Fruit fly (Drosophila melanogaster) whole organism, embryonic: Measurements from ENCODE around the gene CG18661.
A peak's percentile ranks its signal among the peaks of the same experiment; 100 is the strongest.

Source experiments
- Aef1 ChIP-seq: fragments of 200-800 bp; sonication (Bioruptor generic); IDR thresholded peaks from 3 replicates; pipeline ENCODE4 v1.3.6; 2022; ENCODE audit warnings: missing biosample characterization, missing genetic modification characterization
- BtbVII ChIP-seq: fragments of 200-800 bp; sonication (Bioruptor generic); optimal IDR thresholded peaks from 3 replicates; lab custom pipeline; 2017; ENCODE audit warnings: missing biosample characterization, mild to moderate bottlenecking, missing genetic modification characterization
- Bteb2 ChIP-seq: fragments of 200-800 bp; sonication (Bioruptor generic); optimal IDR thresholded peaks from 2 replicates; lab custom pipeline; 2016; ENCODE audit warnings: missing biosample characterization, missing genetic modification characterization
- CG1024 ChIP-seq: fragments of 200-800 bp; sonication (Bioruptor generic); IDR thresholded peaks from 2 replicates; pipeline ENCODE4 v1.3.6; 2022; ENCODE audit warnings: missing biosample characterization, missing genetic modification characterization
- CG11456 ChIP-seq: fragments of 200-800 bp; sonication (Bioruptor generic); IDR thresholded peaks from 3 replicates; pipeline ENCODE4 v1.3.6; 2022; ENCODE audit warnings: missing biosample characterization, missing genetic modification characterization
- CG12391 ChIP-seq: fragments of 200-800 bp; sonication (Bioruptor generic); optimal IDR thresholded peaks from 3 replicates; lab custom pipeline; 2018; ENCODE audit warnings: missing biosample characterization, mild to moderate bottlenecking, missing genetic modification characterization, moderate library complexity
- CG14441 ChIP-seq: fragments of 200-800 bp; sonication (Bioruptor generic); IDR thresholded peaks from 2 replicates; pipeline ENCODE4 v1.3.6; 2022; ENCODE audit warnings: missing biosample characterization, missing genetic modification characterization
- CG15011 ChIP-seq: fragments of 200-800 bp; sonication (Bioruptor generic); optimal IDR thresholded peaks from 3 replicates; lab custom pipeline; 2018; ENCODE audit warnings: missing biosample characterization, mild to moderate bottlenecking, missing genetic modification characterization
- CG15601 ChIP-seq: fragments of 200-800 bp; sonication (Bioruptor generic); optimal IDR thresholded peaks from 3 replicates; lab custom pipeline; 2019; ENCODE audit warnings: missing biosample characterization, mild to moderate bottlenecking, missing genetic modification characterization, moderate library complexity
- CG17328 ChIP-seq: fragments of 200-800 bp; sonication (Bioruptor generic); IDR thresholded peaks from 2 replicates; pipeline ENCODE4 v1.3.6; 2022; ENCODE audit warnings: missing biosample characterization, missing genetic modification characterization
- CG17802 ChIP-seq: fragments of 200-800 bp; sonication (Bioruptor generic); optimal IDR thresholded peaks from 2 replicates; lab custom pipeline; 2018; ENCODE audit warnings: missing biosample characterization, mild to moderate bottlenecking, missing genetic modification characterization, moderate library complexity
- CG2120 ChIP-seq: fragments of 200-800 bp; sonication (Bioruptor generic); optimal IDR thresholded peaks from 3 replicates; lab custom pipeline; 2016; ENCODE audit warnings: missing biosample characterization, missing genetic modification characterization
- CG30020 ChIP-seq: fragments of 200-800 bp; optimal IDR thresholded peaks from 2 replicates; lab custom pipeline; 2019; ENCODE audit warnings: missing biosample characterization, mild to moderate bottlenecking, missing genetic modification characterization, moderate library complexity
- CG32767 ChIP-seq: fragments of 200-800 bp; sonication (Bioruptor generic); IDR thresholded peaks from 2 replicates; pipeline ENCODE4 v1.3.6; 2022; ENCODE audit warnings: missing biosample characterization, missing genetic modification characterization
- CG34376 ChIP-seq: fragments of 200-800 bp; sonication (Bioruptor generic); optimal IDR thresholded peaks from 2 replicates; lab custom pipeline; 2018; ENCODE audit warnings: missing biosample characterization, mild to moderate bottlenecking, missing genetic modification characterization
- CG4404 ChIP-seq: fragments of 200-800 bp; sonication (Bioruptor generic); IDR thresholded peaks from 2 replicates; pipeline ENCODE4 v1.3.6; 2022; ENCODE audit warnings: missing biosample characterization, missing genetic modification characterization
- CG4730 ChIP-seq: fragments of 200-800 bp; sonication (Bioruptor generic); IDR thresholded peaks from 2 replicates; pipeline ENCODE4 v1.3.6; 2022; ENCODE audit warnings: missing biosample characterization, missing genetic modification characterization
- CG7556 ChIP-seq: fragments of 200-800 bp; sonication (Bioruptor generic); optimal IDR thresholded peaks from 2 replicates; lab custom pipeline; 2017; ENCODE audit warnings: missing biosample characterization, mild to moderate bottlenecking, missing genetic modification characterization
- CG7963 ChIP-seq: fragments of 200-800 bp; sonication (Bioruptor generic); IDR thresholded peaks from 3 replicates; pipeline ENCODE4 v1.3.6; 2022; ENCODE audit warnings: missing biosample characterization, missing genetic modification characterization; ENCODE audit not compliant: partially characterized antibody
- CG9727 ChIP-seq: fragments of 200-800 bp; sonication (Bioruptor generic); optimal IDR thresholded peaks from 3 replicates; lab custom pipeline; 2017; ENCODE audit warnings: missing biosample characterization, mild to moderate bottlenecking, missing genetic modification characterization
- CoRest ChIP-seq: fragments of 200-800 bp; sonication (Bioruptor generic); optimal IDR thresholded peaks from 3 replicates; lab custom pipeline; 2018; ENCODE audit warnings: missing biosample characterization, mild to moderate bottlenecking, missing genetic modification characterization, moderate library complexity
- Dek ChIP-seq: fragments of 200-800 bp; sonication (Bioruptor generic); optimal IDR thresholded peaks from 3 replicates; lab custom pipeline; 2019; ENCODE audit warnings: missing biosample characterization, mild to moderate bottlenecking, missing genetic modification characterization, moderate library complexity
- Dll ChIP-seq: fragments of 200-800 bp; sonication (Bioruptor generic); IDR thresholded peaks from 4 replicates; pipeline ENCODE4 v1.3.6; 2022; ENCODE audit warnings: missing biosample characterization, missing genetic modification characterization; ENCODE audit not compliant: partially characterized antibody
- Drgx ChIP-seq: fragments of 200-800 bp; sonication (Bioruptor generic); IDR thresholded peaks from 2 replicates; pipeline ENCODE4 v1.3.6; 2022; ENCODE audit warnings: missing biosample characterization, missing genetic modification characterization
- HHEX ChIP-seq: fragments of 200-800 bp; sonication (Bioruptor generic); optimal IDR thresholded peaks from 3 replicates; lab custom pipeline; 2017; ENCODE audit warnings: missing biosample characterization, mild to moderate bottlenecking, missing genetic modification characterization, missing genetic modification reagents
- Hand ChIP-seq: fragments of 200-800 bp; sonication (Bioruptor generic); optimal IDR thresholded peaks from 2 replicates; lab custom pipeline; 2017; ENCODE audit warnings: mild to moderate bottlenecking, missing biosample characterization, missing genetic modification reagents, missing genetic modification characterization
- HmgD ChIP-seq: fragments of 200-800 bp; sonication (Bioruptor generic); optimal IDR thresholded peaks from 3 replicates; lab custom pipeline; 2016; ENCODE audit warnings: missing biosample characterization, missing genetic modification characterization
- Lhr ChIP-seq: fragments of 200-800 bp; sonication (Bioruptor generic); optimal IDR thresholded peaks from 3 replicates; lab custom pipeline; 2017; ENCODE audit warnings: mild to moderate bottlenecking, missing biosample characterization, missing genetic modification reagents, missing genetic modification characterization
- Mad ChIP-seq: fragments of 200-800 bp; sonication (Bioruptor generic); optimal IDR thresholded peaks from 2 replicates; lab custom pipeline; 2016; ENCODE audit warnings: missing biosample characterization, missing genetic modification characterization
- Meics ChIP-seq: fragments of 200-800 bp; sonication (Bioruptor generic); optimal IDR thresholded peaks from 2 replicates; lab custom pipeline; 2017; ENCODE audit warnings: missing biosample characterization, mild to moderate bottlenecking, missing genetic modification characterization
- Taf1 ChIP-seq: fragments of 200-800 bp; sonication (Bioruptor generic); IDR thresholded peaks from 2 replicates; pipeline ENCODE4 v1.3.6; 2022; ENCODE audit warnings: missing biosample characterization, missing genetic modification characterization
- Trl ChIP-seq, 3 experiments: fragments of >200 bp in 2 of 3; fragments of 200-800 bp in 1 of 3; sonication (Bioruptor generic) in 1 of 3; optimal IDR thresholded peaks; 2 replicates in 1 of 3; 3 replicates in 2 of 3; lab custom pipeline; 2016 to 2017; ENCODE audit warnings: missing biosample characterization in 1 of 3, missing genetic modification characterization in 1 of 3
- ap ChIP-seq: fragments of 200-800 bp; sonication (Bioruptor generic); IDR thresholded peaks from 2 replicates; pipeline ENCODE4 v1.3.6; 2022; ENCODE audit warnings: missing biosample characterization, missing genetic modification characterization
- dysf ChIP-seq: fragments of 200-800 bp; sonication (Bioruptor generic); IDR thresholded peaks from 3 replicates; pipeline ENCODE4 v1.3.6; 2022; ENCODE audit warnings: missing biosample characterization, missing genetic modification characterization
- gsb ChIP-seq: fragments of 200-800 bp; sonication (Bioruptor generic); IDR thresholded peaks from 2 replicates; pipeline ENCODE4 v1.3.6; 2022; ENCODE audit warnings: missing biosample characterization, missing genetic modification characterization
- hkb ChIP-seq, 2 experiments: fragments of 200-800 bp in 1 of 2; fragments of >200 bp in 1 of 2; sonication (Bioruptor generic) in 1 of 2; IDR thresholded peaks in 1 of 2; optimal IDR thresholded peaks in 1 of 2; 2 replicates each; pipeline versions ENCODE4 v1.3.6 to Lab custom; 2017 to 2022; ENCODE audit warnings: missing biosample characterization in 1 of 2, missing genetic modification characterization in 1 of 2
- mirr ChIP-seq: fragments of 200-800 bp; sonication (Bioruptor generic); optimal IDR thresholded peaks from 3 replicates; lab custom pipeline; 2018; ENCODE audit warnings: missing biosample characterization, mild to moderate bottlenecking, missing genetic modification characterization
- nerfin-1 ChIP-seq: fragments of 200-800 bp; sonication (Bioruptor generic); optimal IDR thresholded peaks from 3 replicates; lab custom pipeline; 2019; ENCODE audit warnings: missing biosample characterization, mild to moderate bottlenecking, missing genetic modification characterization, moderate library complexity
- org-1 ChIP-seq: fragments of 200-800 bp; sonication (Bioruptor generic); optimal IDR thresholded peaks from 2 replicates; lab custom pipeline; 2017; ENCODE audit warnings: missing biosample characterization, missing genetic modification characterization
- peb ChIP-seq: fragments of 200-800 bp; sonication (Bioruptor generic); IDR thresholded peaks from 2 replicates; pipeline ENCODE4 v1.3.6; 2022; ENCODE audit warnings: missing biosample characterization, missing genetic modification characterization
- phol ChIP-seq: fragments of 200-800 bp; sonication (Bioruptor generic); optimal IDR thresholded peaks from 3 replicates; lab custom pipeline; 2018; ENCODE audit warnings: missing biosample characterization, mild to moderate bottlenecking, missing genetic modification characterization, moderate library complexity
- pzg ChIP-seq: fragments of 200-800 bp; sonication (Bioruptor generic); optimal IDR thresholded peaks from 3 replicates; lab custom pipeline; 2018; ENCODE audit warnings: missing biosample characterization, mild to moderate bottlenecking, missing genetic modification characterization, moderate library complexity
- ro ChIP-seq: fragments of 200-800 bp; sonication (Bioruptor generic); IDR thresholded peaks from 2 replicates; pipeline ENCODE4 v1.3.6; 2022; ENCODE audit warnings: missing biosample characterization, missing genetic modification characterization
- sim ChIP-seq: fragments of 200-800 bp; sonication (Bioruptor generic); IDR thresholded peaks from 2 replicates; pipeline ENCODE4 v1.3.6; 2022; ENCODE audit warnings: missing biosample characterization, missing genetic modification characterization
- stc ChIP-seq: fragments of 200-800 bp; sonication (Bioruptor generic); IDR thresholded peaks from 2 replicates; pipeline ENCODE4 v1.3.6; 2022; ENCODE audit warnings: missing biosample characterization, missing genetic modification characterization
- tgo ChIP-seq: fragments of 200-800 bp; sonication (Bioruptor generic); IDR thresholded peaks from 3 replicates; pipeline ENCODE4 v1.3.6; 2022; ENCODE audit warnings: missing biosample characterization, missing genetic modification characterization
- twi ChIP-seq: fragments of 200-800 bp; optimal IDR thresholded peaks from 2 replicates; lab custom pipeline; 2019; ENCODE audit warnings: missing biosample characterization, mild to moderate bottlenecking, missing genetic modification characterization, moderate library complexity
- tx ChIP-seq: fragments of 200-800 bp; sonication (Bioruptor generic); optimal IDR thresholded peaks from 2 replicates; lab custom pipeline; 2016; ENCODE audit warnings: missing biosample characterization, missing genetic modification characterization
- wdn ChIP-seq: fragments of 200-800 bp; sonication (Bioruptor generic); IDR thresholded peaks from 2 replicates; pipeline ENCODE4 v1.3.6; 2022; ENCODE audit warnings: missing biosample characterization, missing genetic modification characterization
- zen2 ChIP-seq: fragments of 200-800 bp; sonication (Bioruptor generic); IDR thresholded peaks from 3 replicates; pipeline ENCODE4 v1.3.6; 2022; ENCODE audit warnings: missing biosample characterization, missing genetic modification characterization; ENCODE audit not compliant: partially characterized antibody

Gene CG18661

dm6 chr2L:8959001-8959461, 38.4 kb upstream of the CG18661 start, which contains the start of gene CG31886 (continued):
- no peak for TF ChIP-seq HmgD (GFP tag; lab: Kevin White, UChicago)
- no peak for TF ChIP-seq CG11456 (GFP tag; lab: Robert Waterston, UW)
- no peak for TF ChIP-seq CG30020 (tag; lab: Kevin White, UChicago)
- no peak for TF ChIP-seq Bteb2
- TF ChIP-seq CG2120 (GFP tag; lab: Kevin White, UChicago): peak; percentile 38
- TF ChIP-seq CG15601 (tag; lab: Kevin White, UChicago): peak; percentile 8
- TF ChIP-seq gsb (GFP tag; lab: Robert Waterston, UW): no peak
- TF ChIP-seq CG17328 (GFP tag; lab: Robert Waterston, UW): peak; percentile 49; the same call in 1 of the 2 replicates
- TF ChIP-seq CG4404 (GFP tag; lab: Robert Waterston, UW): no peak; the same call in 1 of the 2 replicates
- no peak for TF ChIP-seq Hand (GFP tag; lab: Kevin White, UChicago)
- no peak for TF ChIP-seq CG34376 (GFP tag; lab: Kevin White, UChicago)
- TF ChIP-seq ro: no peak
- TF ChIP-seq Dek: peak; percentile 8
- no peak for TF ChIP-seq pzg (GFP tag; lab: Kevin White, UChicago)
- TF ChIP-seq wdn (GFP tag; lab: Robert Waterston, UW): no peak
- peak; percentile 15 for TF ChIP-seq BtbVII (GFP tag; lab: Kevin White, UChicago)
- peak; percentile 30 for TF ChIP-seq CG9727 (GFP tag; lab: Kevin White, UChicago)
- peak; percentile 84 for TF ChIP-seq Drgx
- TF ChIP-seq Taf1: peak; percentile 52; the same call in 1 of the 2 replicates
- peak; percentile 21 for TF ChIP-seq CG12391 (tag; lab: Kevin White, UChicago)
- TF ChIP-seq ap (GFP tag; lab: Robert Waterston, UW): 0 out of 2 replicates have a peak, but pooled peaks have one; percentile 14
- TF ChIP-seq CG4730 (GFP tag; lab: Robert Waterston, UW): peak; percentile 38; the same call in 1 of the 2 replicates
- no peak for TF ChIP-seq hkb (optimal IDR thresholded peaks at IDR 0.05; lab: Kevin White, UChicago)
- no peak for TF ChIP-seq hkb (GFP tag; IDR thresholded peaks at IDR 0.05; lab: Robert Waterston, UW)
- peak; percentile 32; the same call in 1 of the 2 replicates for TF ChIP-seq CG14441 (GFP tag; lab: Robert Waterston, UW)
- no peak for TF ChIP-seq CG7963
- no peak for TF ChIP-seq nerfin-1
- TF ChIP-seq zen2 (GFP tag; lab: Robert Waterston, UW): no peak
- TF ChIP-seq stc (GFP tag; lab: Robert Waterston, UW): 0 out of 2 replicates have a peak, but pooled peaks have one; percentile 52
- TF ChIP-seq Mad (GFP tag; lab: Kevin White, UChicago): no peak
- TF ChIP-seq CG32767 (GFP tag; lab: Robert Waterston, UW): 0 out of 2 replicates have a peak, but pooled peaks have one; percentile 51
- peak; percentile 13 for TF ChIP-seq mirr (GFP tag; lab: Kevin White, UChicago)
- TF ChIP-seq sim (GFP tag; lab: Robert Waterston, UW): no peak
- no peak for TF ChIP-seq CG1024 (GFP tag; lab: Robert Waterston, UW)
- TF ChIP-seq twi (tag; lab: Kevin White, UChicago): no peak
- no peak for TF ChIP-seq HHEX (GFP tag; lab: Kevin White, UChicago)
- no peak for TF ChIP-seq dysf (GFP tag; lab: Robert Waterston, UW)
- TF ChIP-seq phol (tag; lab: Kevin White, UChicago): no peak
- no peak for TF ChIP-seq CG7556 (GFP tag; lab: Kevin White, UChicago)
- peak; percentile 30 for TF ChIP-seq Meics
- no peak for TF ChIP-seq CG17802 (tag; lab: Kevin White, UChicago)
- TF ChIP-seq CoRest (tag; lab: Kevin White, UChicago): no peak
- TF ChIP-seq Lhr: no peak
- no peak for TF ChIP-seq Aef1 (GFP tag; lab: Robert Waterston, UW)
- no peak for TF ChIP-seq CG15011 (GFP tag; lab: Kevin White, UChicago)
- no peak for TF ChIP-seq peb
- TF ChIP-seq tgo (GFP tag; lab: Robert Waterston, UW): peak; percentile 40; the same call in 1 of the 3 replicates
- TF ChIP-seq Dll (GFP tag; lab: Robert Waterston, UW): no peak
- TF ChIP-seq tx: no peak
- no peak for TF ChIP-seq Trl (optimal IDR thresholded peaks at IDR 0.05; lab: Kevin White, UChicago)
- no peak for TF ChIP-seq Trl (GFP tag; optimal IDR thresholded peaks at IDR 0.05; lab: Kevin White, UChicago)
- TF ChIP-seq org-1 (GFP tag; lab: Kevin White, UChicago): no peak
